Worm (Caenorhabditis elegans) whole organism, young adult: ENCODE data around the gene Y105C5A.1285.
"Not testable (repeated sequence)": the region's sequence is repeated elsewhere in the genome, so short reads cannot be mapped to it uniquely, and the experiment has no call there.

Experiments used
- F37B4.10 ChIP-seq: fragments of 200-800 bp; sonication (Bioruptor generic); IDR thresholded peaks from 2 replicates; pipeline ENCODE4 v1.3.6; 2022; ENCODE audit warnings: missing genetic modification characterization, missing compliant biosample characterization
- nhr-80 ChIP-seq: sonication (generic microtip); optimal IDR thresholded peaks from 2 replicates; lab custom pipeline; 2016; ENCODE audit warnings: missing genetic modification characterization, missing compliant biosample characterization

DNA sequence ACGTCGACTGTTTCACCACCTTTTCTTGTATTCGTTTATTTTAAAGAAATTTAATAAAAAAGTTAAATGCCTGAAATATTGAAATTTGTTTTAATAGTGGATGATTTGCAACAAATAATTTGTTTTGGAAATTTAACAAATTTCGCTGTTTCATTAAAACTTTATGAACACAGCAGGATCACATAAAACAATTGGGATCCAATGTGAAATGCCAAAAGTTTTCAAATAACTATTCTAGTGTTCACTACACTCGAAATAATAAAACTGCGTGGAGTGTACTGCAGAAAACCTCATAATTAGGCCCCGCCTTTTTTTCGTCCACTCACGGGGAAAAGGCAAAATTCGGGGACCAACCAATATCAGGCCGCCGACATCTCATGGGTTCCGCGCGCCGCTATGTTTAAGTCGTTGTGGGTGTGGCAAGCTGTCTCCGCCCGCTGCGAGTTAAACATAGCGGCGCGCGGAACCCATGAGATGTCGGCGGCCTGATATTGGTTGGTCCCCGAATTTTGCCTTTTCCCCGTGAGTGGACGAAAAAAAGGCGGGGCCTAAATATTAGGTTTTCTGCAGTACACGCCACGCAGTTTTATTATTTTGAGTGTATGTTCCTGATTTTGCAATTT is 25.6 kb downstream of the Y105C5A.1285 start:
- not testable (repeated sequence) for TF ChIP-seq nhr-80 (tag; lab: Kevin White, UChicago); F37B4.10 (GFP tag; lab: Robert Waterston, UW)
